Worm (Caenorhabditis elegans) whole organism, L4 larva: ENCODE data around the gene skr-19.
A peak's percentile ranks its signal among the peaks of the same experiment; 100 is the strongest.

ENCODE experiments used
- D1046.2 ChIP-seq: fragments of 200-800 bp; sonication (Bioruptor generic); IDR thresholded peaks from 2 replicates; pipeline ENCODE4 v1.3.6; 2022; ENCODE audit warnings: missing genetic modification characterization, missing compliant biosample characterization
- F10B5.3 ChIP-seq: sonication (generic microtip); optimal IDR thresholded peaks from 2 replicates; lab custom pipeline; 2016; ENCODE audit warnings: mild to moderate bottlenecking, missing genetic modification characterization, missing compliant biosample characterization
- F26F4.8 ChIP-seq: fragments of 200-800 bp; sonication (Bioruptor generic); conservative IDR thresholded peaks from 2 replicates; pipeline ENCODE4 v1.3.6; 2022; ENCODE audit warnings: missing genetic modification characterization, missing compliant biosample characterization
- T20F7.1 ChIP-seq: fragments of 200-800 bp; sonication (Bioruptor generic); optimal IDR thresholded peaks from 2 replicates; lab custom pipeline; 2018; ENCODE audit warnings: mild to moderate bottlenecking, missing genetic modification characterization, missing compliant biosample characterization
- T26A8.4 ChIP-seq: fragments of 200-800 bp; sonication (Bioruptor generic); IDR thresholded peaks from 2 replicates; pipeline ENCODE4 v1.3.6; 2022; ENCODE audit warnings: missing genetic modification characterization, missing compliant biosample characterization
- ZK337.2 ChIP-seq: fragments of 200-800 bp; sonication (Bioruptor generic); IDR thresholded peaks from 2 replicates; pipeline ENCODE4 v1.3.6; 2022; ENCODE audit warnings: missing genetic modification reagents, missing genetic modification characterization, missing compliant biosample characterization
- aha-1 ChIP-seq: fragments of 150-350 bp; peaks from one replicate; lab custom pipeline; 2014; ENCODE audit warnings: missing biosample characterization, missing genetic modification characterization
- attf-4 ChIP-seq: sonication (generic microtip); optimal IDR thresholded peaks from 3 replicates; lab custom pipeline; 2017; ENCODE audit warnings: missing biosample characterization, missing genetic modification characterization
- ceh-20 ChIP-seq: fragments of 200-800 bp; sonication (Bioruptor generic); IDR thresholded peaks from 2 replicates; pipeline ENCODE4 v1.3.6; 2022; ENCODE audit warnings: missing genetic modification reagents, missing genetic modification characterization, missing compliant biosample characterization
- ceh-28 ChIP-seq: fragments of 150-350 bp; optimal IDR thresholded peaks from 2 replicates; lab custom pipeline; 2014; ENCODE audit warnings: missing biosample characterization, missing genetic modification reagents, missing genetic modification characterization
- ceh-82 ChIP-seq: sonication (generic microtip); optimal IDR thresholded peaks from 2 replicates; lab custom pipeline; 2017; ENCODE audit warnings: missing biosample characterization, missing genetic modification characterization
- ces-1 ChIP-seq: fragments of 150-350 bp; sonication (generic microtip); optimal IDR thresholded peaks from 4 replicates; lab custom pipeline; 2014; ENCODE audit warnings: missing biosample characterization, missing genetic modification reagents, missing genetic modification characterization
- cey-2 ChIP-seq: sonication (generic microtip); optimal IDR thresholded peaks from 3 replicates; lab custom pipeline; 2017; ENCODE audit warnings: missing genetic modification characterization, mild to moderate bottlenecking, missing compliant biosample characterization, antibody characterized with exemption, borderline replicate concordance; ENCODE audit not compliant: insufficient read depth
- daf-12 ChIP-seq: fragments of 150-350 bp; optimal IDR thresholded peaks from 2 replicates; lab custom pipeline; 2014; ENCODE audit warnings: missing biosample characterization, missing genetic modification reagents, missing genetic modification characterization
- daf-16 ChIP-seq, 3 experiments: sonication (generic microtip); optimal IDR thresholded peaks; 2 replicates each; lab custom pipeline; 2016 to 2017; ENCODE audit warnings: missing genetic modification characterization in 3 of 3, missing genetic modification reagents in 3 of 3, mild to moderate bottlenecking in 2 of 3, missing compliant biosample characterization in 2 of 3, missing biosample characterization in 1 of 3, moderate library complexity in 1 of 3
- dmd-6 ChIP-seq: fragments of 200-800 bp; sonication (Bioruptor generic); IDR thresholded peaks from 2 replicates; pipeline ENCODE4 v1.3.6; 2022; ENCODE audit warnings: missing genetic modification reagents, missing genetic modification characterization, missing compliant biosample characterization
- dpl-1 ChIP-seq: fragments of 150-350 bp; optimal IDR thresholded peaks from 2 replicates; lab custom pipeline; 2014; ENCODE audit warnings: missing biosample characterization, missing genetic modification reagents, missing genetic modification characterization
- gei-8 ChIP-seq: fragments of 200-800 bp; sonication (Bioruptor generic); optimal IDR thresholded peaks from 2 replicates; lab custom pipeline; 2018; ENCODE audit warnings: mild to moderate bottlenecking, missing genetic modification characterization, missing compliant biosample characterization
- hlh-11 ChIP-seq: fragments of 200-800 bp; sonication (Bioruptor generic); optimal IDR thresholded peaks from 2 replicates; lab custom pipeline; 2018; ENCODE audit warnings: mild to moderate bottlenecking, missing genetic modification characterization, missing compliant biosample characterization
- hlh-30 ChIP-seq: sonication (generic microtip); optimal IDR thresholded peaks from 2 replicates; lab custom pipeline; 2017; ENCODE audit warnings: antibody characterized with exemption, mild to moderate bottlenecking, missing genetic modification characterization, missing compliant biosample characterization; ENCODE audit not compliant: insufficient read depth
- hmg-1.1 ChIP-seq: fragments of 200-800 bp; sonication (Bioruptor generic); IDR thresholded peaks from 2 replicates; pipeline ENCODE4 v1.3.6; 2022; ENCODE audit warnings: missing genetic modification reagents, missing genetic modification characterization, missing compliant biosample characterization
- lin-1 ChIP-seq: fragments of 200-800 bp; sonication (Bioruptor generic); IDR thresholded peaks from 2 replicates; pipeline ENCODE4 v1.3.6; 2022; ENCODE audit warnings: missing genetic modification reagents, missing genetic modification characterization, missing compliant biosample characterization
- lin-13 ChIP-seq: fragments of 150-350 bp; optimal IDR thresholded peaks from 2 replicates; lab custom pipeline; 2014; ENCODE audit warnings: missing biosample characterization, missing genetic modification reagents, missing genetic modification characterization
- lin-15B ChIP-seq: fragments of 150-350 bp; sonication (generic microtip); optimal IDR thresholded peaks from 3 replicates; lab custom pipeline; 2014; ENCODE audit warnings: missing biosample characterization, missing genetic modification characterization
- lin-29 ChIP-seq: fragments of 200-800 bp; sonication (Bioruptor generic); IDR thresholded peaks from 2 replicates; pipeline ENCODE4 v1.3.6; 2022; ENCODE audit warnings: missing genetic modification reagents, missing genetic modification characterization, missing compliant biosample characterization
- lsy-2 ChIP-seq, 2 experiments: fragments of 150-350 bp in 1 of 2; sonication (generic microtip) in 1 of 2; optimal IDR thresholded peaks; 2 replicates each; lab custom pipeline; 2014 to 2017; ENCODE audit warnings: missing biosample characterization in 2 of 2, missing genetic modification characterization in 2 of 2
- madf-5 ChIP-seq, 2 experiments: fragments of 200-800 bp; sonication (Bioruptor generic); IDR thresholded peaks; 2 replicates each; pipeline ENCODE4 v1.3.6; 2022; ENCODE audit warnings: missing compliant biosample characterization in 2 of 2, missing genetic modification characterization in 2 of 2
- mdl-1 ChIP-seq, 2 experiments: fragments of 150-350 bp in 1 of 2; sonication (generic microtip) in 1 of 2; optimal IDR thresholded peaks; 2 replicates each; lab custom pipeline; 2014 to 2017; ENCODE audit warnings: missing biosample characterization in 2 of 2, missing genetic modification characterization in 2 of 2
- mes-2 ChIP-seq: sonication (generic microtip); optimal IDR thresholded peaks from 2 replicates; lab custom pipeline; 2016; ENCODE audit warnings: missing genotype, mild to moderate bottlenecking, missing genetic modification characterization, missing compliant biosample characterization; ENCODE audit not compliant: poor library complexity, severe bottlenecking
- nhr-11 ChIP-seq: fragments of 150-350 bp; optimal IDR thresholded peaks from 2 replicates; lab custom pipeline; 2014; ENCODE audit warnings: missing biosample characterization, missing genetic modification characterization
- nhr-111 ChIP-seq: fragments of 200-800 bp; sonication (Bioruptor generic); optimal IDR thresholded peaks from 2 replicates; lab custom pipeline; 2018; ENCODE audit warnings: mild to moderate bottlenecking, missing genetic modification characterization, missing compliant biosample characterization
- nhr-237 ChIP-seq: sonication (generic microtip); optimal IDR thresholded peaks from 2 replicates; lab custom pipeline; 2017; ENCODE audit warnings: missing biosample characterization, missing genetic modification characterization
- nhr-28 ChIP-seq: fragments of 150-350 bp; optimal IDR thresholded peaks from 2 replicates; lab custom pipeline; 2014; ENCODE audit warnings: missing biosample characterization, missing genetic modification characterization
- nhr-41 ChIP-seq: fragments of 200-800 bp; sonication (Bioruptor generic); IDR thresholded peaks from 2 replicates; pipeline ENCODE4 v1.3.6; 2022; ENCODE audit warnings: missing genetic modification reagents, missing genetic modification characterization, missing compliant biosample characterization
- nhr-42 ChIP-seq: fragments of 200-800 bp; sonication (Bioruptor generic); IDR thresholded peaks from 2 replicates; pipeline ENCODE4 v1.3.6; 2022; ENCODE audit warnings: missing genetic modification characterization, missing compliant biosample characterization
- nhr-6 ChIP-seq: fragments of 150-350 bp; optimal IDR thresholded peaks from 2 replicates; lab custom pipeline; 2014; ENCODE audit warnings: missing biosample characterization, missing genetic modification characterization
- nhr-77 ChIP-seq: fragments of 150-350 bp; optimal IDR thresholded peaks from 2 replicates; lab custom pipeline; 2014; ENCODE audit warnings: missing biosample characterization, missing genetic modification characterization
- php-3 ChIP-seq: fragments of 200-800 bp; sonication (Bioruptor generic); IDR thresholded peaks from 2 replicates; pipeline ENCODE4 v1.3.6; 2022; ENCODE audit warnings: missing genetic modification reagents, missing genetic modification characterization, missing compliant biosample characterization
- pqm-1 ChIP-seq: sonication (generic microtip); optimal IDR thresholded peaks from 2 replicates; lab custom pipeline; 2017; ENCODE audit warnings: missing biosample characterization, missing genetic modification characterization
- saeg-2 ChIP-seq: fragments of 200-800 bp; sonication (Bioruptor generic); IDR thresholded peaks from 2 replicates; pipeline ENCODE4 v1.3.6; 2022; ENCODE audit warnings: missing genetic modification reagents, missing genetic modification characterization, missing compliant biosample characterization
- sdz-12 ChIP-seq: fragments of 200-800 bp; sonication (Bioruptor generic); optimal IDR thresholded peaks from 2 replicates; lab custom pipeline; 2018; ENCODE audit warnings: mild to moderate bottlenecking, missing genetic modification characterization, missing compliant biosample characterization
- skn-1 ChIP-seq: fragments of 150-350 bp; optimal IDR thresholded peaks from 2 replicates; lab custom pipeline; 2014; ENCODE audit warnings: missing biosample characterization, missing genetic modification characterization
- spr-1 ChIP-seq: sonication (generic microtip); optimal IDR thresholded peaks from 2 replicates; lab custom pipeline; 2016; ENCODE audit warnings: mild to moderate bottlenecking, missing genetic modification characterization, missing compliant biosample characterization
- tag-97 ChIP-seq: fragments of 200-800 bp; sonication (Bioruptor generic); IDR thresholded peaks from 2 replicates; pipeline ENCODE4 v1.3.6; 2022; ENCODE audit warnings: missing genetic modification characterization, missing compliant biosample characterization
- unc-130 ChIP-seq: sonication (generic microtip); optimal IDR thresholded peaks from 2 replicates; lab custom pipeline; 2016; ENCODE audit warnings: missing genetic modification reagents, missing genetic modification characterization, missing compliant biosample characterization
- zfp-2 ChIP-seq: sonication (generic microtip); optimal IDR thresholded peaks from 2 replicates; lab custom pipeline; 2016; ENCODE audit warnings: mild to moderate bottlenecking, missing genetic modification characterization, missing compliant biosample characterization
- zfp-3 ChIP-seq: fragments of 200-800 bp; sonication (Bioruptor generic); conservative IDR thresholded peaks from 2 replicates; pipeline ENCODE4 v1.3.6; 2022; ENCODE audit warnings: missing genetic modification reagents, missing genetic modification characterization, missing compliant biosample characterization
- zip-11 ChIP-seq: fragments of 200-800 bp; sonication (Bioruptor generic); IDR thresholded peaks from 2 replicates; pipeline ENCODE4 v1.3.6; 2022; ENCODE audit warnings: missing genetic modification characterization, missing compliant biosample characterization
- ztf-11 ChIP-seq: fragments of 150-350 bp; optimal IDR thresholded peaks from 2 replicates; lab custom pipeline; 2014; ENCODE audit warnings: missing biosample characterization, missing genetic modification characterization

Gene skr-19

ce11 chrX:13251354-13251843, 26.9 kb upstream of the skr-19 start (continued):
- TF ChIP-seq hlh-11 (tag; lab: Kevin White, UChicago) (peak; percentile 86), lin-13 (no peak), tag-97 (GFP tag; lab: Robert Waterston, UW) (no peak), lin-15B (no peak), nhr-237 (tag; lab: Kevin White, UChicago) (no peak), php-3 (GFP tag; lab: Robert Waterston, UW) (no peak), nhr-6 (tag; lab: Kevin White, UChicago) (peak; percentile 61), aha-1 (tag; lab: Kevin White, UChicago) (peak; percentile 50), zfp-2 (no peak), nhr-41 (GFP tag; lab: Robert Waterston, UW) (no peak), lin-1 (GFP tag; lab: Robert Waterston, UW) (peak; percentile 70; the same call in 1 of the 2 replicates), dmd-6 (GFP tag; lab: Robert Waterston, UW) (peak; percentile 74), madf-5 (GFP tag; IDR thresholded peaks at IDR 0.05; lab: Robert Waterston, UW) (no peak), daf-16 (GFP tag; optimal IDR thresholded peaks at IDR 0.05; lab: Kevin White, UChicago) (peak in 1 of 2 experiments; percentile 57), daf-16 (tag; optimal IDR thresholded peaks at IDR 0.05; lab: Kevin White, UChicago) (peak; percentile 77), ZK337.2 (GFP tag; lab: Robert Waterston, UW) (no peak), mdl-1 (tag; optimal IDR thresholded peaks at IDR 0.05; lab: Kevin White, UChicago) (peak; percentile 85 to 99), sdz-12 (no peak), unc-130 (GFP tag; lab: Kevin White, UChicago) (no peak), dpl-1 (GFP tag; lab: Kevin White, UChicago) (no peak), nhr-111 (GFP tag; lab: Kevin White, UChicago) (no peak), nhr-77 (tag; lab: Kevin White, UChicago) (peak; percentile 55), T26A8.4 (GFP tag; lab: Robert Waterston, UW) (peak; percentile 52), ztf-11 (tag; lab: Kevin White, UChicago) (no peak), mes-2 (peak; percentile 68), D1046.2 (GFP tag; lab: Robert Waterston, UW) (no peak), nhr-11 (peak; percentile 87)
- TF ChIP-seq, all 104 proteins: peak for 28

- peak; percentile 34; the same call in 1 of the 2 replicates for TF ChIP-seq hmg-1.1 (GFP tag; lab: Robert Waterston, UW)
- TF ChIP-seq nhr-42 (GFP tag; lab: Robert Waterston, UW), result 0 out of 2 replicates have a peak, but pooled peaks have one; percentile 15
- no peak for TF ChIP-seq F10B5.3
- no peak for TF ChIP-seq saeg-2 (GFP tag; lab: Robert Waterston, UW)
- TF ChIP-seq nhr-28 (tag; lab: Kevin White, UChicago), result peak; percentile 95
- no peak for TF ChIP-seq daf-12
- TF ChIP-seq nhr-41 (GFP tag; lab: Robert Waterston, UW), result no peak
- TF ChIP-seq zfp-3 (GFP tag; lab: Robert Waterston, UW), result no peak
- no peak for TF ChIP-seq skn-1 (tag; lab: Kevin White, UChicago)
- no peak for TF ChIP-seq ceh-20 (GFP tag; lab: Robert Waterston, UW)
- no peak for TF ChIP-seq T20F7.1 (GFP tag; lab: Kevin White, UChicago)
- no peak for TF ChIP-seq ceh-28 (tag; lab: Kevin White, UChicago)
- no peak for TF ChIP-seq tag-97 (GFP tag; lab: Robert Waterston, UW)
- no peak for TF ChIP-seq dpl-1 (GFP tag; lab: Kevin White, UChicago)
- peak; percentile 6 for TF ChIP-seq nhr-6 (tag; lab: Kevin White, UChicago)
- TF ChIP-seq lin-29 (GFP tag; lab: Robert Waterston, UW), result no peak
- no peak for TF ChIP-seq ceh-82 (tag; lab: Kevin White, UChicago)
- TF ChIP-seq zip-11 (GFP tag; lab: Robert Waterston, UW), result no peak
- TF ChIP-seq pqm-1, result peak; percentile 66
- TF ChIP-seq spr-1 (tag; lab: Kevin White, UChicago), result no peak
- TF ChIP-seq lsy-2 (tag; optimal IDR thresholded peaks at IDR 0.05; lab: Kevin White, UChicago), result peak in 1 of 2 experiments; percentile 48
- TF ChIP-seq F26F4.8 (GFP tag; lab: Robert Waterston, UW), result no peak
- no peak for TF ChIP-seq lin-13
- TF ChIP-seq hlh-30 (tag; lab: Kevin White, UChicago), result peak; percentile 84
- no peak for TF ChIP-seq gei-8 (GFP tag; lab: Kevin White, UChicago)
- no peak for TF ChIP-seq ces-1 (GFP tag; lab: Kevin White, UChicago)
- no peak for TF ChIP-seq zfp-2
- TF ChIP-seq mdl-1 (tag; optimal IDR thresholded peaks at IDR 0.05; lab: Kevin White, UChicago), result peak; percentile 38 to 90
- TF ChIP-seq attf-4, result no peak
- no peak for TF ChIP-seq lin-1 (GFP tag; lab: Robert Waterston, UW)
- TF ChIP-seq nhr-111 (GFP tag; lab: Kevin White, UChicago), result no peak
- TF ChIP-seq cey-2 (tag; lab: Kevin White, UChicago), result no peak
Observed at ce11 chrX:13250163-13250562, 25.7 kb upstream of the skr-19 start.
